Fruit fly (Drosophila melanogaster) whole organism, prepupa: ENCODE data around the gene CG8675.

Experiments used
- Blimp-1 ChIP-seq: fragments of 200-800 bp; sonication (Bioruptor generic); optimal IDR thresholded peaks from 3 replicates; lab custom pipeline; 2017; ENCODE audit warnings: missing biosample characterization, missing genetic modification characterization, mild to moderate bottlenecking, moderate library complexity, missing genetic modification reagents
- CG10669 ChIP-seq: fragments of 200-800 bp; sonication (Bioruptor generic); optimal IDR thresholded peaks from 3 replicates; lab custom pipeline; 2018; ENCODE audit warnings: missing biosample characterization, mild to moderate bottlenecking, missing genetic modification characterization, moderate library complexity
- CG11294 ChIP-seq: fragments of 200-800 bp; sonication (Bioruptor generic); IDR thresholded peaks from 2 replicates; pipeline ENCODE4 v1.3.6; 2022; ENCODE audit warnings: missing biosample characterization, missing genetic modification characterization
- CG11762 ChIP-seq: fragments of 200-800 bp; sonication (Bioruptor generic); optimal IDR thresholded peaks from 3 replicates; lab custom pipeline; 2016; ENCODE audit warnings: missing biosample characterization, missing genetic modification characterization; ENCODE audit not compliant: insufficient read depth
- CG15336 ChIP-seq: fragments of 200-800 bp; sonication (Bioruptor generic); IDR thresholded peaks from 2 replicates; pipeline ENCODE4 v1.3.6; 2022; ENCODE audit warnings: missing biosample characterization, missing genetic modification characterization
- CG1621 ChIP-seq: fragments of 200-800 bp; sonication (Bioruptor generic); optimal IDR thresholded peaks from 3 replicates; lab custom pipeline; 2018; ENCODE audit warnings: missing biosample characterization, mild to moderate bottlenecking, missing genetic modification characterization
- CG3032 ChIP-seq: fragments of 200-800 bp; optimal IDR thresholded peaks from 2 replicates; lab custom pipeline; 2019; ENCODE audit warnings: missing biosample characterization, mild to moderate bottlenecking, missing genetic modification characterization, moderate library complexity
- CG31627 ChIP-seq: fragments of 200-800 bp; sonication (Bioruptor generic); optimal IDR thresholded peaks from 3 replicates; lab custom pipeline; 2016; ENCODE audit warnings: missing biosample characterization, missing genetic modification characterization
- CG34406 ChIP-seq: fragments of 200-800 bp; sonication (Bioruptor generic); optimal IDR thresholded peaks from 3 replicates; lab custom pipeline; 2016; ENCODE audit warnings: missing biosample characterization, missing genetic modification characterization
- CG4318 ChIP-seq: fragments of 200-800 bp; sonication (Bioruptor generic); optimal IDR thresholded peaks from 3 replicates; lab custom pipeline; 2017; ENCODE audit warnings: missing biosample characterization, mild to moderate bottlenecking, missing genetic modification characterization
- CG6163 ChIP-seq: fragments of 200-800 bp; sonication (Bioruptor generic); IDR thresholded peaks from 3 replicates; pipeline ENCODE4 v1.3.6; 2022; ENCODE audit warnings: missing biosample characterization, missing genetic modification characterization
- CG6276 ChIP-seq: fragments of 200-800 bp; sonication (Bioruptor generic); optimal IDR thresholded peaks from 2 replicates; lab custom pipeline; 2017; ENCODE audit warnings: missing biosample characterization, mild to moderate bottlenecking, missing genetic modification characterization
- CG6792 ChIP-seq: fragments of 200-800 bp; sonication (Bioruptor generic); optimal IDR thresholded peaks from 3 replicates; lab custom pipeline; 2016; ENCODE audit warnings: missing biosample characterization, missing genetic modification characterization
- CG6854 ChIP-seq: fragments of 200-800 bp; sonication (Bioruptor generic); optimal IDR thresholded peaks from 2 replicates; lab custom pipeline; 2017; ENCODE audit warnings: missing biosample characterization, mild to moderate bottlenecking, missing genetic modification characterization
- CG8632 ChIP-seq: fragments of 200-800 bp; sonication (Bioruptor generic); optimal IDR thresholded peaks from 3 replicates; lab custom pipeline; 2016; ENCODE audit warnings: missing biosample characterization, missing genetic modification characterization
- CG9139 ChIP-seq: fragments of 200-800 bp; sonication (Bioruptor generic); optimal IDR thresholded peaks from 3 replicates; lab custom pipeline; 2017; ENCODE audit warnings: missing biosample characterization, mild to moderate bottlenecking, missing genetic modification characterization
- Eip75B ChIP-seq: fragments of 200-800 bp; sonication (Bioruptor generic); optimal IDR thresholded peaks from 3 replicates; lab custom pipeline; 2016; ENCODE audit warnings: missing biosample characterization, missing genetic modification characterization
- Eip78C ChIP-seq: fragments of 200-800 bp; sonication (Bioruptor generic); peaks from one replicate; lab custom pipeline; 2016; ENCODE audit warnings: missing biosample characterization, missing genetic modification characterization
- Eip93F ChIP-seq: fragments of 200-800 bp; sonication (Bioruptor generic); optimal IDR thresholded peaks from 2 replicates; lab custom pipeline; 2016; ENCODE audit warnings: missing biosample characterization, mild to moderate bottlenecking, missing genetic modification characterization
- Ets21C ChIP-seq: fragments of 200-800 bp; sonication (Bioruptor generic); optimal IDR thresholded peaks from 3 replicates; lab custom pipeline; 2016; ENCODE audit warnings: missing biosample characterization, missing genetic modification characterization
- Ets96B ChIP-seq: fragments of 200-800 bp; optimal IDR thresholded peaks from 2 replicates; lab custom pipeline; 2019; ENCODE audit warnings: missing biosample characterization, mild to moderate bottlenecking, missing genetic modification characterization, moderate library complexity
- Gug ChIP-seq: fragments of 200-800 bp; sonication (Bioruptor generic); IDR thresholded peaks from 2 replicates; pipeline ENCODE4 v1.3.6; 2022; ENCODE audit warnings: missing biosample characterization, missing genetic modification characterization
- Hr38 ChIP-seq: sonication (Bioruptor generic); optimal IDR thresholded peaks from 2 replicates; lab custom pipeline; 2016; ENCODE audit warnings: missing biosample characterization, missing genetic modification characterization
- Hr39 ChIP-seq: fragments of 200-800 bp; sonication (Bioruptor generic); optimal IDR thresholded peaks from 2 replicates; lab custom pipeline; 2016; ENCODE audit warnings: missing biosample characterization, missing genetic modification characterization
- Hr4 ChIP-seq: fragments of 200-800 bp; sonication (Bioruptor generic); optimal IDR thresholded peaks from 3 replicates; lab custom pipeline; 2016; ENCODE audit warnings: missing biosample characterization, missing genetic modification characterization
- Met ChIP-seq: fragments of 200-800 bp; sonication (Bioruptor generic); optimal IDR thresholded peaks from 3 replicates; lab custom pipeline; 2016; ENCODE audit warnings: missing biosample characterization, missing genetic modification characterization
- OdsH ChIP-seq: fragments of 200-800 bp; sonication (Bioruptor generic); optimal IDR thresholded peaks from 3 replicates; lab custom pipeline; 2016; ENCODE audit warnings: missing biosample characterization, missing genetic modification characterization
- Smox ChIP-seq: fragments of 200-800 bp; sonication (Bioruptor generic); optimal IDR thresholded peaks from 3 replicates; lab custom pipeline; 2016; ENCODE audit warnings: missing biosample characterization, missing genetic modification characterization
- Sox102F ChIP-seq: fragments of 200-800 bp; sonication (Bioruptor generic); optimal IDR thresholded peaks from 2 replicates; lab custom pipeline; 2016; ENCODE audit warnings: missing biosample characterization, mild to moderate bottlenecking, missing genetic modification characterization
- Sox15 ChIP-seq: fragments of 200-800 bp; sonication (Bioruptor generic); optimal IDR thresholded peaks from 3 replicates; lab custom pipeline; 2016; ENCODE audit warnings: missing biosample characterization, missing genetic modification characterization
- acj6 ChIP-seq: fragments of 200-800 bp; sonication (Bioruptor generic); optimal IDR thresholded peaks from 3 replicates; lab custom pipeline; 2016; ENCODE audit warnings: missing biosample characterization, missing genetic modification characterization
- dac ChIP-seq: fragments of 200-800 bp; sonication (Bioruptor generic); optimal IDR thresholded peaks from 2 replicates; lab custom pipeline; 2017; ENCODE audit warnings: missing biosample characterization, mild to moderate bottlenecking, missing genetic modification characterization
- dsx ChIP-seq: fragments of 200-800 bp; optimal IDR thresholded peaks from 3 replicates; lab custom pipeline; 2019; ENCODE audit warnings: missing biosample characterization, mild to moderate bottlenecking, missing genetic modification characterization, moderate library complexity; ENCODE audit not compliant: poor library complexity, severe bottlenecking
- eg ChIP-seq: fragments of 200-800 bp; sonication (Bioruptor generic); IDR thresholded peaks from 3 replicates; pipeline ENCODE4 v1.3.6; 2022; ENCODE audit warnings: missing biosample characterization, missing genetic modification characterization
- fd59A ChIP-seq: fragments of 200-800 bp; sonication (Bioruptor generic); optimal IDR thresholded peaks from 2 replicates; lab custom pipeline; 2017; ENCODE audit warnings: missing biosample characterization, mild to moderate bottlenecking, missing genetic modification characterization, missing genetic modification reagents
- lz ChIP-seq: fragments of 200-800 bp; sonication (Bioruptor generic); optimal IDR thresholded peaks from 3 replicates; lab custom pipeline; 2016; ENCODE audit warnings: missing biosample characterization, missing genetic modification characterization
- net ChIP-seq: fragments of 200-800 bp; sonication (Bioruptor generic); optimal IDR thresholded peaks from 3 replicates; lab custom pipeline; 2016; ENCODE audit warnings: missing biosample characterization, missing genetic modification characterization
- salr ChIP-seq, 2 experiments: fragments of 200-800 bp; sonication (Bioruptor generic); optimal IDR thresholded peaks; 3 replicates each; lab custom pipeline; 2016 to 2018; ENCODE audit warnings: missing biosample characterization in 2 of 2, missing genetic modification characterization in 2 of 2, mild to moderate bottlenecking in 1 of 2
- spab ChIP-seq: fragments of 200-800 bp; sonication (Bioruptor generic); optimal IDR thresholded peaks from 2 replicates; lab custom pipeline; 2017; ENCODE audit warnings: missing biosample characterization, mild to moderate bottlenecking, missing genetic modification characterization, missing genetic modification reagents
- ss ChIP-seq, 2 experiments: fragments of 200-800 bp; sonication (Bioruptor generic); optimal IDR thresholded peaks; 2 replicates in 1 of 2; 3 replicates in 1 of 2; lab custom pipeline; 2017 to 2018; ENCODE audit warnings: mild to moderate bottlenecking in 2 of 2, missing biosample characterization in 2 of 2, missing genetic modification characterization in 2 of 2, moderate library complexity in 1 of 2
- svp ChIP-seq: fragments of 200-800 bp; sonication (Bioruptor generic); peaks from one replicate; lab custom pipeline; 2016; ENCODE audit warnings: missing biosample characterization, missing genetic modification characterization
- topi ChIP-seq: fragments of 200-800 bp; sonication (Bioruptor generic); optimal IDR thresholded peaks from 3 replicates; lab custom pipeline; 2016; ENCODE audit warnings: missing biosample characterization, missing genetic modification characterization

The CG8675 gene

dm6 chrX:17225972-17226680 is 23.2 kb downstream of the CG8675 start:
- no peak for TF ChIP-seq CG6792
- no peak for TF ChIP-seq CG9139 (GFP tag; lab: Kevin White, UChicago)
- TF ChIP-seq Met (GFP tag; lab: Kevin White, UChicago) = no peak
- TF ChIP-seq salr (GFP tag; optimal IDR thresholded peaks at IDR 0.05; lab: Kevin White, UChicago) = no peak
- TF ChIP-seq dsx = no peak
- no peak for TF ChIP-seq CG11294 (GFP tag; lab: Robert Waterston, UW)
- no peak for TF ChIP-seq Sox102F (GFP tag; lab: Kevin White, UChicago)
- TF ChIP-seq net (GFP tag; lab: Kevin White, UChicago) = no peak
- no peak for TF ChIP-seq CG6276 (GFP tag; lab: Kevin White, UChicago)
- TF ChIP-seq Hr4 = no peak
- TF ChIP-seq, all 60 proteins: peak for 0

dm6 chrX:17223715-17224114 is 25.6 kb downstream of the CG8675 start, which contains the start of gene CG34327:
CG34327 (minus strand) TSS chrX:17223815.
- no peak for TF ChIP-seq Blimp-1 (GFP tag; lab: Kevin White, UChicago)
- no peak for TF ChIP-seq Gug (GFP tag; lab: Robert Waterston, UW)
- TF ChIP-seq svp (GFP tag; lab: Kevin White, UChicago) = no peak
- TF ChIP-seq topi (GFP tag; lab: Kevin White, UChicago) = no peak
- no peak for TF ChIP-seq CG4318 (GFP tag; lab: Kevin White, UChicago)
- no peak for TF ChIP-seq CG6792
- no peak for TF ChIP-seq CG3032 (tag; lab: Kevin White, UChicago)
- no peak for TF ChIP-seq CG10669 (GFP tag; lab: Kevin White, UChicago)
- TF ChIP-seq Hr38 = no peak
- no peak for TF ChIP-seq acj6 (GFP tag; lab: Kevin White, UChicago)
- no peak for TF ChIP-seq dac (GFP tag; lab: Kevin White, UChicago)
- TF ChIP-seq Ets21C = no peak
- TF ChIP-seq CG31627 (GFP tag; lab: Kevin White, UChicago) = no peak
- TF ChIP-seq CG9139 (GFP tag; lab: Kevin White, UChicago) = no peak
- no peak for TF ChIP-seq salr (GFP tag; optimal IDR thresholded peaks at IDR 0.05; lab: Kevin White, UChicago)
- no peak for TF ChIP-seq Eip93F

dm6 chrX:17221142-17221541 is 28.2 kb downstream of the CG8675 start, which contains the start of gene CG5172:
CG5172 (plus strand) TSS chrX:17221442.
- TF ChIP-seq net (GFP tag; lab: Kevin White, UChicago) (no peak), Eip75B (no peak), Eip78C (GFP tag; lab: Kevin White, UChicago) (no peak), CG15336 (no peak), CG8632 (GFP tag; lab: Kevin White, UChicago) (no peak), CG1621 (no peak), Eip93F (no peak), eg (GFP tag; lab: Robert Waterston, UW) (no peak), Hr39 (GFP tag; lab: Kevin White, UChicago) (no peak), CG10669 (GFP tag; lab: Kevin White, UChicago) (no peak), lz (GFP tag; lab: Kevin White, UChicago) (no peak)

dm6 chrX:17218232-17218951 is 30.9 kb downstream of the CG8675 start, which contains the start of gene CG12998:
CG12998 (plus strand) TSS chrX:17218667.
- TF ChIP-seq lz (GFP tag; lab: Kevin White, UChicago) (no peak), Met (GFP tag; lab: Kevin White, UChicago) (no peak), dsx (peak; percentile 12), Blimp-1 (GFP tag; lab: Kevin White, UChicago) (no peak), Eip93F (no peak), CG11762 (GFP tag; lab: Kevin White, UChicago) (peak; percentile 8), fd59A (peak; percentile 17), CG11294 (GFP tag; lab: Robert Waterston, UW) (no peak), Ets96B (tag; lab: Kevin White, UChicago) (peak; percentile 34), Smox (GFP tag; lab: Kevin White, UChicago) (no peak), Hr39 (GFP tag; lab: Kevin White, UChicago) (no peak), CG34406 (GFP tag; lab: Kevin White, UChicago) (no peak), Sox15 (GFP tag; lab: Kevin White, UChicago) (no peak), CG6792 (peak; percentile 11), OdsH (peak; percentile 38), ss (GFP tag; optimal IDR thresholded peaks at IDR 0.05; lab: Kevin White, UChicago) (peak in 1 of 2 experiments; percentile 64), Sox102F (GFP tag; lab: Kevin White, UChicago) (no peak), Ets21C (no peak), CG6854 (no peak), spab (GFP tag; lab: Kevin White, UChicago) (no peak), CG3032 (tag; lab: Kevin White, UChicago) (no peak), CG6163 (GFP tag; lab: Robert Waterston, UW) (peak; percentile 64)
